Worm (Caenorhabditis elegans): ENCODE data around the gene mec-4.

- no peak for TF ChIP-seq daf-12 (tag; optimal IDR thresholded peaks at IDR 0.05)
- TF ChIP-seq nhr-237 (tag; optimal IDR thresholded peaks at IDR 0.05) = no peak
- TF ChIP-seq lin-13 (GFP tag; optimal IDR thresholded peaks at IDR 0.05) = no peak
- no peak for TF ChIP-seq vab-7 (GFP tag; IDR thresholded peaks at IDR 0.05)
Measured at ce11 chrX:16826500-16826899, 19.6 kb upstream of the mec-4 start.

Data from whole organism, L4 larva.